Fruit fly (Drosophila melanogaster) whole organism, prepupa: Measurements from ENCODE around the gene CG32413.

Source experiments
- Blimp-1 ChIP-seq: fragments of 200-800 bp; sonication (Bioruptor generic); optimal IDR thresholded peaks from 3 replicates; lab custom pipeline; 2017; ENCODE audit warnings: missing biosample characterization, missing genetic modification characterization, mild to moderate bottlenecking, moderate library complexity, missing genetic modification reagents
- CG10631 ChIP-seq: fragments of 200-800 bp; sonication (Bioruptor generic); optimal IDR thresholded peaks from 2 replicates; lab custom pipeline; 2016; ENCODE audit warnings: missing biosample characterization, missing genetic modification characterization
- CG11294 ChIP-seq: fragments of 200-800 bp; sonication (Bioruptor generic); IDR thresholded peaks from 2 replicates; pipeline ENCODE4 v1.3.6; 2022; ENCODE audit warnings: missing biosample characterization, missing genetic modification characterization
- CG15336 ChIP-seq: fragments of 200-800 bp; sonication (Bioruptor generic); IDR thresholded peaks from 2 replicates; pipeline ENCODE4 v1.3.6; 2022; ENCODE audit warnings: missing biosample characterization, missing genetic modification characterization
- CG16779 ChIP-seq: fragments of 200-800 bp; sonication (Bioruptor generic); optimal IDR thresholded peaks from 3 replicates; lab custom pipeline; 2017; ENCODE audit warnings: missing biosample characterization, mild to moderate bottlenecking, missing genetic modification characterization
- CG31627 ChIP-seq: fragments of 200-800 bp; sonication (Bioruptor generic); optimal IDR thresholded peaks from 3 replicates; lab custom pipeline; 2016; ENCODE audit warnings: missing biosample characterization, missing genetic modification characterization
- CG32006 ChIP-seq: fragments of 200-800 bp; sonication (Bioruptor generic); optimal IDR thresholded peaks from 3 replicates; lab custom pipeline; 2017; ENCODE audit warnings: missing biosample characterization, mild to moderate bottlenecking, missing genetic modification characterization
- CG34406 ChIP-seq: fragments of 200-800 bp; sonication (Bioruptor generic); optimal IDR thresholded peaks from 3 replicates; lab custom pipeline; 2016; ENCODE audit warnings: missing biosample characterization, missing genetic modification characterization
- CG3919 ChIP-seq: fragments of 200-800 bp; sonication (Bioruptor generic); optimal IDR thresholded peaks from 3 replicates; lab custom pipeline; 2016; ENCODE audit warnings: missing biosample characterization, missing genetic modification characterization
- CG4318 ChIP-seq: fragments of 200-800 bp; sonication (Bioruptor generic); optimal IDR thresholded peaks from 3 replicates; lab custom pipeline; 2017; ENCODE audit warnings: missing biosample characterization, mild to moderate bottlenecking, missing genetic modification characterization
- CG6163 ChIP-seq: fragments of 200-800 bp; sonication (Bioruptor generic); IDR thresholded peaks from 3 replicates; pipeline ENCODE4 v1.3.6; 2022; ENCODE audit warnings: missing biosample characterization, missing genetic modification characterization
- CG6276 ChIP-seq: fragments of 200-800 bp; sonication (Bioruptor generic); optimal IDR thresholded peaks from 2 replicates; lab custom pipeline; 2017; ENCODE audit warnings: missing biosample characterization, mild to moderate bottlenecking, missing genetic modification characterization
- CG6792 ChIP-seq: fragments of 200-800 bp; sonication (Bioruptor generic); optimal IDR thresholded peaks from 3 replicates; lab custom pipeline; 2016; ENCODE audit warnings: missing biosample characterization, missing genetic modification characterization
- CG6808 ChIP-seq: fragments of 200-800 bp; sonication (Bioruptor generic); optimal IDR thresholded peaks from 3 replicates; lab custom pipeline; 2017; ENCODE audit warnings: missing biosample characterization, missing genetic modification characterization, mild to moderate bottlenecking, moderate library complexity, missing genetic modification reagents
- CG7368 ChIP-seq: fragments of 200-800 bp; sonication (Bioruptor generic); optimal IDR thresholded peaks from 3 replicates; lab custom pipeline; 2016; ENCODE audit warnings: missing biosample characterization, missing genetic modification characterization
- CG8119 ChIP-seq: fragments of 200-800 bp; sonication (Bioruptor generic); IDR thresholded peaks from 3 replicates; pipeline ENCODE4 v1.3.6; 2022; ENCODE audit warnings: missing biosample characterization, missing genetic modification characterization
- CG8632 ChIP-seq: fragments of 200-800 bp; sonication (Bioruptor generic); optimal IDR thresholded peaks from 3 replicates; lab custom pipeline; 2016; ENCODE audit warnings: missing biosample characterization, missing genetic modification characterization
- Eip93F ChIP-seq: fragments of 200-800 bp; sonication (Bioruptor generic); optimal IDR thresholded peaks from 2 replicates; lab custom pipeline; 2016; ENCODE audit warnings: missing biosample characterization, mild to moderate bottlenecking, missing genetic modification characterization
- Ets21C ChIP-seq: fragments of 200-800 bp; sonication (Bioruptor generic); optimal IDR thresholded peaks from 3 replicates; lab custom pipeline; 2016; ENCODE audit warnings: missing biosample characterization, missing genetic modification characterization
- Ets96B ChIP-seq: fragments of 200-800 bp; optimal IDR thresholded peaks from 2 replicates; lab custom pipeline; 2019; ENCODE audit warnings: missing biosample characterization, mild to moderate bottlenecking, missing genetic modification characterization, moderate library complexity
- Gug ChIP-seq: fragments of 200-800 bp; sonication (Bioruptor generic); IDR thresholded peaks from 2 replicates; pipeline ENCODE4 v1.3.6; 2022; ENCODE audit warnings: missing biosample characterization, missing genetic modification characterization
- Hr38 ChIP-seq: sonication (Bioruptor generic); optimal IDR thresholded peaks from 2 replicates; lab custom pipeline; 2016; ENCODE audit warnings: missing biosample characterization, missing genetic modification characterization
- Hr39 ChIP-seq: fragments of 200-800 bp; sonication (Bioruptor generic); optimal IDR thresholded peaks from 2 replicates; lab custom pipeline; 2016; ENCODE audit warnings: missing biosample characterization, missing genetic modification characterization
- Hr4 ChIP-seq: fragments of 200-800 bp; sonication (Bioruptor generic); optimal IDR thresholded peaks from 3 replicates; lab custom pipeline; 2016; ENCODE audit warnings: missing biosample characterization, missing genetic modification characterization
- Lpt ChIP-seq: fragments of 200-800 bp; sonication (Bioruptor generic); optimal IDR thresholded peaks from 3 replicates; lab custom pipeline; 2016; ENCODE audit warnings: missing biosample characterization, missing genetic modification characterization
- Met ChIP-seq: fragments of 200-800 bp; sonication (Bioruptor generic); optimal IDR thresholded peaks from 3 replicates; lab custom pipeline; 2016; ENCODE audit warnings: missing biosample characterization, missing genetic modification characterization
- OdsH ChIP-seq: fragments of 200-800 bp; sonication (Bioruptor generic); optimal IDR thresholded peaks from 3 replicates; lab custom pipeline; 2016; ENCODE audit warnings: missing biosample characterization, missing genetic modification characterization
- Sox102F ChIP-seq: fragments of 200-800 bp; sonication (Bioruptor generic); optimal IDR thresholded peaks from 2 replicates; lab custom pipeline; 2016; ENCODE audit warnings: missing biosample characterization, mild to moderate bottlenecking, missing genetic modification characterization
- Sox14 ChIP-seq: fragments of 200-800 bp; sonication (Bioruptor generic); optimal IDR thresholded peaks from 3 replicates; lab custom pipeline; 2016; ENCODE audit warnings: missing biosample characterization, missing genetic modification characterization
- achi ChIP-seq: fragments of 200-800 bp; sonication (Bioruptor generic); optimal IDR thresholded peaks from 3 replicates; lab custom pipeline; 2016; ENCODE audit warnings: missing biosample characterization, missing genetic modification characterization
- cyc ChIP-seq: fragments of 200-800 bp; sonication (Bioruptor generic); optimal IDR thresholded peaks from 3 replicates; lab custom pipeline; 2016; ENCODE audit warnings: missing biosample characterization, missing genetic modification characterization
- dsx ChIP-seq: fragments of 200-800 bp; optimal IDR thresholded peaks from 3 replicates; lab custom pipeline; 2019; ENCODE audit warnings: missing biosample characterization, mild to moderate bottlenecking, missing genetic modification characterization, moderate library complexity; ENCODE audit not compliant: poor library complexity, severe bottlenecking
- eg ChIP-seq: fragments of 200-800 bp; sonication (Bioruptor generic); IDR thresholded peaks from 3 replicates; pipeline ENCODE4 v1.3.6; 2022; ENCODE audit warnings: missing biosample characterization, missing genetic modification characterization
- esn ChIP-seq: fragments of 200-800 bp; sonication (Bioruptor generic); optimal IDR thresholded peaks from 2 replicates; lab custom pipeline; 2016; ENCODE audit warnings: missing biosample characterization, mild to moderate bottlenecking, missing genetic modification characterization, moderate library complexity
- fd59A ChIP-seq: fragments of 200-800 bp; sonication (Bioruptor generic); optimal IDR thresholded peaks from 2 replicates; lab custom pipeline; 2017; ENCODE audit warnings: missing biosample characterization, mild to moderate bottlenecking, missing genetic modification characterization, missing genetic modification reagents
- fd85E ChIP-seq: fragments of 200-800 bp; sonication (Bioruptor generic); optimal IDR thresholded peaks from 3 replicates; lab custom pipeline; 2016; ENCODE audit warnings: missing biosample characterization, missing genetic modification characterization
- lz ChIP-seq: fragments of 200-800 bp; sonication (Bioruptor generic); optimal IDR thresholded peaks from 3 replicates; lab custom pipeline; 2016; ENCODE audit warnings: missing biosample characterization, missing genetic modification characterization
- net ChIP-seq: fragments of 200-800 bp; sonication (Bioruptor generic); optimal IDR thresholded peaks from 3 replicates; lab custom pipeline; 2016; ENCODE audit warnings: missing biosample characterization, missing genetic modification characterization
- pdm3 ChIP-seq: fragments of 200-800 bp; sonication (Bioruptor generic); optimal IDR thresholded peaks from 3 replicates; lab custom pipeline; 2016; ENCODE audit warnings: missing biosample characterization, missing genetic modification characterization
- spab ChIP-seq: fragments of 200-800 bp; sonication (Bioruptor generic); optimal IDR thresholded peaks from 2 replicates; lab custom pipeline; 2017; ENCODE audit warnings: missing biosample characterization, mild to moderate bottlenecking, missing genetic modification characterization, missing genetic modification reagents
- ss ChIP-seq, 2 experiments: fragments of 200-800 bp; sonication (Bioruptor generic); optimal IDR thresholded peaks; 2 replicates in 1 of 2; 3 replicates in 1 of 2; lab custom pipeline; 2017 to 2018; ENCODE audit warnings: mild to moderate bottlenecking in 2 of 2, missing biosample characterization in 2 of 2, missing genetic modification characterization in 2 of 2, moderate library complexity in 1 of 2
- svp ChIP-seq: fragments of 200-800 bp; sonication (Bioruptor generic); peaks from one replicate; lab custom pipeline; 2016; ENCODE audit warnings: missing biosample characterization, missing genetic modification characterization
- vri ChIP-seq: fragments of 200-800 bp; sonication (Bioruptor generic); optimal IDR thresholded peaks from 3 replicates; lab custom pipeline; 2016; ENCODE audit warnings: missing biosample characterization, mild to moderate bottlenecking, missing genetic modification characterization

The CG32413 gene

dm6 chr3L:5941086-5941485, 37.2 kb upstream of the CG32413 start (continued):
- TF ChIP-seq vri (GFP tag; lab: Kevin White, UChicago) (no peak), fd85E (GFP tag; lab: Kevin White, UChicago) (no peak), Lpt (GFP tag; lab: Kevin White, UChicago) (peak; percentile 34), CG6792 (GFP tag; lab: Kevin White, UChicago) (peak; percentile 27), CG34406 (GFP tag; lab: Kevin White, UChicago) (no peak), CG6163 (peak; percentile 74), Hr38 (GFP tag; lab: Kevin White, UChicago) (no peak), CG16779 (tag; lab: Kevin White, UChicago) (peak; percentile 14), CG8119 (GFP tag; lab: Robert Waterston, UW) (peak; percentile 53; the same call in 2 of the 3 replicates), CG32006 (peak; percentile 54), CG31627 (GFP tag; lab: Kevin White, UChicago) (no peak), Blimp-1 (GFP tag; lab: Kevin White, UChicago) (no peak), cyc (GFP tag; lab: Kevin White, UChicago) (no peak), achi (GFP tag; lab: Kevin White, UChicago) (peak; percentile 55), Hr39 (GFP tag; lab: Kevin White, UChicago) (peak; percentile 7), Gug (GFP tag; lab: Robert Waterston, UW) (peak; percentile 52; the same call in 1 of the 2 replicates), ss (GFP tag; optimal IDR thresholded peaks at IDR 0.05; lab: Kevin White, UChicago) (peak in 1 of 2 experiments; percentile 22), CG4318 (no peak), CG15336 (GFP tag; lab: Robert Waterston, UW) (peak; percentile 50), spab (GFP tag; lab: Kevin White, UChicago) (peak; percentile 24), dsx (no peak), net (GFP tag; lab: Kevin White, UChicago) (peak; percentile 0), Ets21C (no peak), lz (GFP tag; lab: Kevin White, UChicago) (peak; percentile 33), svp (GFP tag; lab: Kevin White, UChicago) (peak; percentile 62)

DNA sequence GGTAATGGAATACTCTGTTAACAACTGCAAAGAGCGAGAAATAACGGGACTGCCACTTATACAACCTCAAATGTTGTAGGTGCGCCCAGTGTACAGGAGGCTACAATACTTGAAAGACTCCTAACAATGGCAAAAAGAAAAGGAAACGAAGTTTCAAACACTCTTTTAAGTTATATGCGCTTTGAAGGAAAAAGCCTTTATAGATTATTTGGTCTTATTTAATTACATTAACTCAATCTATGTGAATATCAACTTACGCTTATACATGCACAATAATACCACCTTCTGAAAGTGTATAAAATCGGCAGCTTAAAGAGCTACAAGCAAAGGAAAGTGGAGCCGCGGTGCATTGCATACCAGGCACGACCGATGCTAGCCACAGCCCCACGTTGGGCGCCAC, 36.6 kb upstream of the CG32413 start:
- TF ChIP-seq CG16779 (tag; lab: Kevin White, UChicago): no peak
- TF ChIP-seq CG32006: peak; percentile 24
- no peak for TF ChIP-seq Met (GFP tag; lab: Kevin White, UChicago)
- no peak for TF ChIP-seq CG6276 (GFP tag; lab: Kevin White, UChicago)
- peak; percentile 50 for TF ChIP-seq Hr4 (GFP tag; lab: Kevin White, UChicago)
- TF ChIP-seq CG15336 (GFP tag; lab: Robert Waterston, UW): peak; percentile 38; the same call in 1 of the 2 replicates
- no peak for TF ChIP-seq pdm3 (GFP tag; lab: Kevin White, UChicago)
- no peak for TF ChIP-seq vri (GFP tag; lab: Kevin White, UChicago)
- no peak for TF ChIP-seq OdsH
- no peak for TF ChIP-seq CG3919 (GFP tag; lab: Kevin White, UChicago)
- TF ChIP-seq CG8119 (GFP tag; lab: Robert Waterston, UW): peak; percentile 55; the same call in 2 of the 3 replicates

DNA sequence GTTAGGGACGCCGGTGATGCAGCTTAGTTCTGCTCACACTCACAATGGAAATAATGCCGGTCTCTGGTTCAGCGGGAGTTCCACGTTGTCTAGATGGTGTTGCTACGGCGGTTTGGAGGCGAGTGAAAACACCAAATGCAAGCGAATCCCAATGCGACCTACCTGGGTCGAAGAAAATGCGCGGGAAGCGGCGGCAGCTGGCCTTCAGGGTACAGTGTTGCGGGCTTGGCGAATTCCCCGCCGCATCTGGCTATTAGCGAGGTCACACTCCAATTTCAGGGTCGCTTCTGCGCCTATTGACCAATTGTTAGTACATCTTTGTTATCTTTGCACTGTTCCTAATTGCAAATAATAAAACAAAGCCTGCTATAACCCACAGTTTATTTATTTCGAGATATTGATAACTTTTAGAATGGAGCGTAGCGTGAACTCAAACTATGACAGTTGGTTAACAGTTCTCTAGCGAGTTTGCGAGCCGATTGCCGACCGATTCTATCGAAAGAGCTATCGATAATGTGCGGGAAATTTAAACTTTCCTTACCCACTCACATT, 28.6 kb upstream of the CG32413 start, which contains the start of gene Rcc1:
TSS of gene Rcc1 (minus strand) at position 411 of the 552 bp plus-strand sequence.
- TF ChIP-seq dsx (no peak), achi (GFP tag; lab: Kevin White, UChicago) (peak; percentile 87), Ets96B (tag; lab: Kevin White, UChicago) (no peak), CG32006 (no peak), CG7368 (GFP tag; lab: Kevin White, UChicago) (no peak), CG8632 (GFP tag; lab: Kevin White, UChicago) (no peak), net (GFP tag; lab: Kevin White, UChicago) (no peak), svp (GFP tag; lab: Kevin White, UChicago) (peak; percentile 89), Ets21C (no peak), Lpt (GFP tag; lab: Kevin White, UChicago) (no peak), CG31627 (GFP tag; lab: Kevin White, UChicago) (no peak), Eip93F (GFP tag; lab: Kevin White, UChicago) (no peak), Blimp-1 (GFP tag; lab: Kevin White, UChicago) (no peak), Sox14 (GFP tag; lab: Kevin White, UChicago) (peak; percentile 47), CG4318 (no peak), Hr38 (GFP tag; lab: Kevin White, UChicago) (no peak), esn (GFP tag; lab: Kevin White, UChicago) (no peak), cyc (GFP tag; lab: Kevin White, UChicago) (peak; percentile 5), eg (GFP tag; lab: Robert Waterston, UW) (no peak), Hr39 (GFP tag; lab: Kevin White, UChicago) (peak; percentile 37), vri (GFP tag; lab: Kevin White, UChicago) (no peak), OdsH (no peak), CG11294 (GFP tag; lab: Robert Waterston, UW) (no peak), Met (GFP tag; lab: Kevin White, UChicago) (no peak), fd59A (GFP tag; lab: Kevin White, UChicago) (no peak), CG34406 (GFP tag; lab: Kevin White, UChicago) (no peak), fd85E (GFP tag; lab: Kevin White, UChicago) (no peak), Sox102F (GFP tag; lab: Kevin White, UChicago) (no peak), CG6808 (GFP tag; lab: Kevin White, UChicago) (peak; percentile 20), CG10631 (no peak), pdm3 (GFP tag; lab: Kevin White, UChicago) (no peak)
